Worm (Caenorhabditis elegans) whole organism, early embryonic: ENCODE data around the gene F32H5.4.

Experiments
- hnd-1 ChIP-seq: sonication (generic microtip); optimal IDR thresholded peaks from 2 replicates; lab custom pipeline; 2016; ENCODE audit warnings: missing genetic modification characterization, missing compliant biosample characterization
- scrt-1 ChIP-seq: fragments of 200-800 bp; sonication (Bioruptor generic); IDR thresholded peaks from 2 replicates; pipeline ENCODE4 v1.3.6; 2022; ENCODE audit warnings: missing genetic modification characterization, missing compliant biosample characterization
- sea-1 ChIP-seq: fragments of 200-800 bp; sonication (Bioruptor generic); conservative IDR thresholded peaks from 2 replicates; pipeline ENCODE4 v1.3.6; 2022; ENCODE audit warnings: missing genetic modification characterization, missing compliant biosample characterization
- tbx-11 ChIP-seq: fragments of 200-800 bp; sonication (Bioruptor generic); IDR thresholded peaks from 2 replicates; pipeline ENCODE4 v1.3.6; 2022; ENCODE audit warnings: missing genetic modification characterization, missing compliant biosample characterization

- TF ChIP-seq sea-1 (no peak), scrt-1 (GFP tag; lab: Robert Waterston, UW) (no peak), tbx-11 (GFP tag; lab: Robert Waterston, UW) (no peak), hnd-1 (no peak)
These were observed 48.1 kb upstream of the F32H5.4 start, which contains the start of gene nasp-2 for ce11 chrV:13312210-13312676.
